Worm (Caenorhabditis elegans) whole organism, L4/young adult: ENCODE data around the gene Y70C5B.2.

Experiments
- W03F9.2 ChIP-seq: fragments of 150-350 bp; optimal IDR thresholded peaks from 2 replicates; lab custom pipeline; 2014; ENCODE audit warnings: missing biosample characterization, missing genetic modification characterization
- dao-5 ChIP-seq: sonication (generic microtip); optimal IDR thresholded peaks from 2 replicates; lab custom pipeline; 2016; ENCODE audit warnings: missing genotype, missing genetic modification characterization, moderate library complexity, missing compliant biosample characterization

DNA sequence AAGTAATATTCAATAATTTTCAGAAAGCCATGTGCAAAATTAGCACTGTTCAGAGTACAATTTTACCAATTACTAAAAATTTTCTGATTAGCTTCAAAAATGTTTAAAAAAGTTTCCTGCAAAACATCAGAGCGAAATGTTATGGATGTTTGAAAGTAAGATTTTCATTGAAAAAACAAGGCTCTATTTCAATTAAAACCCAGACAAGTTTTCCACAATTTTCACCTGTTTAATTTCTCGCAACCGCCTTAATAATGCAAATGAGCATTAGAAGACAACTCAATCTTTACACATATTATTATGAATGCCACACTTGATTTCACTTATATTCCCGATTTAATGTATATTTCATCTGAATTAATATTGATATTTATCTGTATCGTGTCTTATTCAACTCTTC is 33.8 kb upstream of the Y70C5B.2 start, which contains the start of gene srz-101:
- TF ChIP-seq dao-5 (tag; lab: Kevin White, UChicago) (no peak), W03F9.2 (tag; lab: Kevin White, UChicago) (no peak)
